Worm (Caenorhabditis elegans) whole organism, early embryonic: ENCODE results near the gene W07A12.4.

Experiments
- B0310.2 ChIP-seq: sonication (generic microtip); optimal IDR thresholded peaks from 2 replicates; lab custom pipeline; 2016; ENCODE audit warnings: mild to moderate bottlenecking, missing genetic modification characterization, missing compliant biosample characterization
- F13C5.2 ChIP-seq: sonication (generic microtip); optimal IDR thresholded peaks from 2 replicates; lab custom pipeline; 2017; ENCODE audit warnings: mild to moderate bottlenecking, missing genetic modification characterization, inconsistent platforms, missing compliant biosample characterization
- aly-1 ChIP-seq: sonication (generic microtip); optimal IDR thresholded peaks from 2 replicates; lab custom pipeline; 2016; ENCODE audit warnings: missing genetic modification characterization, missing compliant biosample characterization
- ama-1 ChIP-seq: fragments of 150-350 bp; optimal IDR thresholded peaks from 2 replicates; lab custom pipeline; 2014
- ceh-13 ChIP-seq: fragments of 200-800 bp; sonication (Bioruptor generic); optimal IDR thresholded peaks from 2 replicates; lab custom pipeline; 2018; ENCODE audit warnings: mild to moderate bottlenecking, missing genetic modification characterization, missing compliant biosample characterization
- ceh-36 ChIP-seq: sonication (generic microtip); optimal IDR thresholded peaks from 2 replicates; lab custom pipeline; 2016; ENCODE audit warnings: missing genetic modification characterization, inconsistent platforms, missing compliant biosample characterization
- ets-7 ChIP-seq: sonication (generic microtip); optimal IDR thresholded peaks from 2 replicates; lab custom pipeline; 2016; ENCODE audit warnings: missing genotype, missing genetic modification characterization, missing compliant biosample characterization
- flt-1 ChIP-seq: fragments of 200-800 bp; sonication (Bioruptor generic); IDR thresholded peaks from 2 replicates; pipeline ENCODE4 v1.3.6; 2022; ENCODE audit warnings: missing genetic modification characterization, missing compliant biosample characterization
- hmbx-1 ChIP-seq: sonication (generic microtip); optimal IDR thresholded peaks from 2 replicates; lab custom pipeline; 2016; ENCODE audit warnings: mild to moderate bottlenecking, missing genetic modification characterization, missing compliant biosample characterization
- hmg-4 ChIP-seq: fragments of 200-800 bp; sonication (Bioruptor generic); optimal IDR thresholded peaks from 2 replicates; lab custom pipeline; 2018; ENCODE audit warnings: mild to moderate bottlenecking, missing genetic modification characterization, missing compliant biosample characterization
- hnd-1 ChIP-seq: sonication (generic microtip); optimal IDR thresholded peaks from 2 replicates; lab custom pipeline; 2016; ENCODE audit warnings: missing genetic modification characterization, missing compliant biosample characterization
- pes-1 ChIP-seq: fragments of 200-800 bp; sonication (Bioruptor generic); IDR thresholded peaks from 2 replicates; pipeline ENCODE4 v1.3.6; 2022; ENCODE audit warnings: missing genetic modification reagents, missing genetic modification characterization, missing compliant biosample characterization
- scrt-1 ChIP-seq: fragments of 200-800 bp; sonication (Bioruptor generic); IDR thresholded peaks from 2 replicates; pipeline ENCODE4 v1.3.6; 2022; ENCODE audit warnings: missing genetic modification characterization, missing compliant biosample characterization
- sea-1 ChIP-seq: fragments of 200-800 bp; sonication (Bioruptor generic); conservative IDR thresholded peaks from 2 replicates; pipeline ENCODE4 v1.3.6; 2022; ENCODE audit warnings: missing genetic modification characterization, missing compliant biosample characterization
- tbx-11 ChIP-seq: fragments of 200-800 bp; sonication (Bioruptor generic); IDR thresholded peaks from 2 replicates; pipeline ENCODE4 v1.3.6; 2022; ENCODE audit warnings: missing genetic modification characterization, missing compliant biosample characterization
- tbx-37 ChIP-seq: fragments of 200-800 bp; sonication (Bioruptor generic); conservative IDR thresholded peaks from 2 replicates; pipeline ENCODE4 v1.3.6; 2022; ENCODE audit warnings: missing genetic modification reagents, missing genetic modification characterization, missing compliant biosample characterization
- tra-4 ChIP-seq: sonication (generic microtip); optimal IDR thresholded peaks from 2 replicates; lab custom pipeline; 2017; ENCODE audit warnings: missing genetic modification characterization, missing compliant biosample characterization

Gene W07A12.4

ce11 chrII:9158029-9158428 lies 12.0 kb downstream of the W07A12.4 start, which contains the start of gene oac-54:
Gene oac-54, plus strand, starts transcription at chrII:9158111.
- TF ChIP-seq aly-1 (tag; lab: Kevin White, UChicago), result no peak
- TF ChIP-seq hmg-4 (GFP tag; lab: Kevin White, UChicago), result no peak
- TF ChIP-seq scrt-1 (GFP tag; lab: Robert Waterston, UW), result no peak
- no peak for TF ChIP-seq pes-1 (GFP tag; lab: Robert Waterston, UW)
- TF ChIP-seq ets-7 (tag; lab: Kevin White, UChicago), result no peak
- TF ChIP-seq ama-1, result no peak
- no peak for TF ChIP-seq hmbx-1 (tag; lab: Kevin White, UChicago)
- no peak for TF ChIP-seq hnd-1 (tag; lab: Kevin White, UChicago)
- no peak for TF ChIP-seq sea-1
- TF ChIP-seq B0310.2 (tag; lab: Kevin White, UChicago), result no peak
- no peak for TF ChIP-seq F13C5.2
- TF ChIP-seq tbx-11 (GFP tag; lab: Robert Waterston, UW), result no peak
- no peak for TF ChIP-seq ceh-13 (GFP tag; lab: Kevin White, UChicago)
- TF ChIP-seq flt-1, result no peak
- TF ChIP-seq ceh-36 (tag; lab: Kevin White, UChicago), result no peak
- TF ChIP-seq tra-4, result no peak
- TF ChIP-seq tbx-37, result no peak

ce11 chrII:9160197-9160806 lies 14.2 kb downstream of the W07A12.4 start:
- TF ChIP-seq hnd-1 (tag; lab: Kevin White, UChicago) (no peak), ceh-36 (tag; lab: Kevin White, UChicago) (no peak), ceh-13 (GFP tag; lab: Kevin White, UChicago) (no peak), scrt-1 (GFP tag; lab: Robert Waterston, UW) (no peak), aly-1 (tag; lab: Kevin White, UChicago) (no peak), hmg-4 (GFP tag; lab: Kevin White, UChicago) (no peak), ama-1 (no peak), sea-1 (no peak), B0310.2 (tag; lab: Kevin White, UChicago) (no peak), tbx-37 (no peak), tra-4 (no peak), tbx-11 (GFP tag; lab: Robert Waterston, UW) (no peak), hmbx-1 (tag; lab: Kevin White, UChicago) (no peak), ets-7 (tag; lab: Kevin White, UChicago) (no peak), F13C5.2 (no peak), pes-1 (GFP tag; lab: Robert Waterston, UW) (no peak)

ce11 chrII:9161023-9161422 lies 15.0 kb downstream of the W07A12.4 start, which contains the start of gene rhy-1:
Gene rhy-1, plus strand, starts transcription at chrII:9161379.
- TF ChIP-seq ceh-36 (tag; lab: Kevin White, UChicago), result no peak
- TF ChIP-seq pes-1 (GFP tag; lab: Robert Waterston, UW), result no peak
- no peak for TF ChIP-seq tbx-37
- TF ChIP-seq tbx-11 (GFP tag; lab: Robert Waterston, UW), result no peak
- no peak for TF ChIP-seq hnd-1 (tag; lab: Kevin White, UChicago)
- TF ChIP-seq aly-1 (tag; lab: Kevin White, UChicago), result no peak
- no peak for TF ChIP-seq hmg-4 (GFP tag; lab: Kevin White, UChicago)
- no peak for TF ChIP-seq scrt-1 (GFP tag; lab: Robert Waterston, UW)
- TF ChIP-seq ets-7 (tag; lab: Kevin White, UChicago), result no peak
- TF ChIP-seq B0310.2 (tag; lab: Kevin White, UChicago), result no peak
- TF ChIP-seq tra-4, result no peak
- no peak for TF ChIP-seq ama-1
- no peak for TF ChIP-seq ceh-13 (GFP tag; lab: Kevin White, UChicago)

ce11 chrII:9163348-9163747 lies 17.3 kb downstream of the W07A12.4 start:
- TF ChIP-seq aly-1 (tag; lab: Kevin White, UChicago) (no peak), ceh-36 (tag; lab: Kevin White, UChicago) (no peak), ama-1 (peak; percentile 26)

ce11 chrII:9165762-9166460 lies 19.9 kb downstream of the W07A12.4 start, which contains the start of gene W07A12.8:
Gene W07A12.8, minus strand, starts transcription at chrII:9165812.
- no peak for TF ChIP-seq hnd-1 (tag; lab: Kevin White, UChicago)
- no peak for TF ChIP-seq sea-1
- no peak for TF ChIP-seq hmbx-1 (tag; lab: Kevin White, UChicago)

- TF ChIP-seq sea-1 (no peak), ceh-13 (GFP tag; lab: Kevin White, UChicago) (no peak), tbx-37 (no peak), ama-1 (no peak), pes-1 (GFP tag; lab: Robert Waterston, UW) (no peak), F13C5.2 (no peak), ceh-36 (tag; lab: Kevin White, UChicago) (no peak), flt-1 (no peak), hnd-1 (tag; lab: Kevin White, UChicago) (no peak)
Measured at ce11 chrII:9167730-9168129, 21.7 kb downstream of the W07A12.4 start, which contains the start of gene T23G7.3. Gene T23G7.3, minus strand, starts transcription at chrII:9167830.

- TF ChIP-seq pes-1 (GFP tag; lab: Robert Waterston, UW), result no peak
- no peak for TF ChIP-seq hmg-4 (GFP tag; lab: Kevin White, UChicago)
- no peak for TF ChIP-seq ceh-36 (tag; lab: Kevin White, UChicago)
- no peak for TF ChIP-seq sea-1
- TF ChIP-seq ama-1, result no peak
- no peak for TF ChIP-seq tbx-37
- no peak for TF ChIP-seq aly-1 (tag; lab: Kevin White, UChicago)
- no peak for TF ChIP-seq ets-7 (tag; lab: Kevin White, UChicago)
- TF ChIP-seq hnd-1 (tag; lab: Kevin White, UChicago), result no peak
Measured at ce11 chrII:9169450-9169960, 23.4 kb downstream of the W07A12.4 start, which contains the start of gene dpl-1. Gene dpl-1, plus strand, starts transcription at chrII:9169910.
